Fruit fly (Drosophila melanogaster): Measurements from ENCODE around the gene tll.

tll gene

dm6 chr3R:30814597-30815252 lies 37.4 kb upstream of the tll start:
- TF ChIP-seq CG14667 (GFP tag; IDR thresholded peaks at IDR 0.05) = 0 out of 2 replicates have a peak, but pooled peaks have one; percentile 13
- no peak for TF ChIP-seq CG18764 (GFP tag; optimal IDR thresholded peaks at IDR 0.05)
- no peak for TF ChIP-seq CG14710 (tag; optimal IDR thresholded peaks at IDR 0.05)
- peak; percentile 25 for TF ChIP-seq CG30431 (GFP tag; optimal IDR thresholded peaks at IDR 0.05)
- peak; percentile 45 for TF ChIP-seq Xbp1 (GFP tag; optimal IDR thresholded peaks at IDR 0.05)
- no peak for TF ChIP-seq grn (GFP tag; optimal IDR thresholded peaks at IDR 0.05)
- no peak for TF ChIP-seq CG1647 (GFP tag; optimal IDR thresholded peaks at IDR 0.05)
- peak; percentile 31 for TF ChIP-seq Meics (GFP tag; optimal IDR thresholded peaks at IDR 0.05)
- peak; percentile 9 for TF ChIP-seq CG2712 (tag; optimal IDR thresholded peaks at IDR 0.05)
- no peak for TF ChIP-seq CG4820 (GFP tag; optimal IDR thresholded peaks at IDR 0.05)
- no peak for TF ChIP-seq wdn (GFP tag; IDR thresholded peaks at IDR 0.05)
- no peak for TF ChIP-seq pros (GFP tag; optimal IDR thresholded peaks at IDR 0.05)
- TF ChIP-seq CG1603 (tag; optimal IDR thresholded peaks at IDR 0.05) = peak; percentile 14
- TF ChIP-seq org-1 (GFP tag; optimal IDR thresholded peaks at IDR 0.05) = peak; percentile 28
- TF ChIP-seq CG4404 (GFP tag; IDR thresholded peaks at IDR 0.05) = 0 out of 2 replicates have a peak, but pooled peaks have one; percentile 17
- TF ChIP-seq dysf (GFP tag; IDR thresholded peaks at IDR 0.05) = peak; percentile 62
- no peak for TF ChIP-seq Taf1 (GFP tag; IDR thresholded peaks at IDR 0.05)
- TF ChIP-seq onecut (GFP tag; IDR thresholded peaks at IDR 0.05) = no peak
- TF ChIP-seq CG17186 (GFP tag; optimal IDR thresholded peaks at IDR 0.05) = no peak
- TF ChIP-seq CG17359 (tag; optimal IDR thresholded peaks at IDR 0.05) = peak; percentile 8
- TF ChIP-seq seq (GFP tag; IDR thresholded peaks at IDR 0.05) = no peak
- no peak for TF ChIP-seq CG17385 (GFP tag; optimal IDR thresholded peaks at IDR 0.05)
- TF ChIP-seq E2f2 (GFP tag; IDR thresholded peaks at IDR 0.05) = 0 out of 2 replicates have a peak, but pooled peaks have one; percentile 32
- no peak for TF ChIP-seq prd (optimal IDR thresholded peaks at IDR 0.05)
- TF ChIP-seq prd (GFP tag; IDR thresholded peaks at IDR 0.05) = peak; percentile 40; the same call in 1 of the 3 replicates
- TF ChIP-seq en (GFP tag; optimal IDR thresholded peaks at IDR 0.05) = no peak
- peak; percentile 18 for TF ChIP-seq CG13775 (GFP tag; optimal IDR thresholded peaks at IDR 0.05)
- TF ChIP-seq dimm (GFP tag; IDR thresholded peaks at IDR 0.05) = 0 out of 2 replicates have a peak, but pooled peaks have one; percentile 34
- TF ChIP-seq Hsf (GFP tag; optimal IDR thresholded peaks at IDR 0.05) = peak; percentile 17
- TF ChIP-seq Ssrp (tag; optimal IDR thresholded peaks at IDR 0.05) = peak; percentile 41
- TF ChIP-seq CG15269 (tag; optimal IDR thresholded peaks at IDR 0.05) = peak; percentile 20
- no peak for TF ChIP-seq disco-r (GFP tag; optimal IDR thresholded peaks at IDR 0.05)
- TF ChIP-seq row (GFP tag; IDR thresholded peaks at IDR 0.05) = peak; percentile 67
- no peak for TF ChIP-seq CG10959 (GFP tag; IDR thresholded peaks at IDR 0.05)
- peak; percentile 48 for TF ChIP-seq CG7839 (tag; optimal IDR thresholded peaks at IDR 0.05)
- peak; percentile 3 for TF ChIP-seq CG1792 (GFP tag; optimal IDR thresholded peaks at IDR 0.05)
- TF ChIP-seq TFAM (GFP tag; optimal IDR thresholded peaks at IDR 0.05) = no peak
- TF ChIP-seq hbn (GFP tag; IDR thresholded peaks at IDR 0.05; ENCODE audit: partially characterized antibody) = no peak
- peak; percentile 3 to 14 for TF ChIP-seq dpn (GFP tag; optimal IDR thresholded peaks at IDR 0.05)
- TF ChIP-seq CG31441 (GFP tag; IDR thresholded peaks at IDR 0.05) = peak; percentile 11; the same call in 1 of the 2 replicates
- TF ChIP-seq BtbVII (GFP tag; optimal IDR thresholded peaks at IDR 0.05) = no peak
- TF ChIP-seq Atf3 (GFP tag; optimal IDR thresholded peaks at IDR 0.05) = peak; percentile 30
- peak; percentile 23 for TF ChIP-seq CG12391 (tag; optimal IDR thresholded peaks at IDR 0.05)
- TF ChIP-seq CG10209 (GFP tag; optimal IDR thresholded peaks at IDR 0.05) = peak; percentile 8
- TF ChIP-seq CG8359 (GFP tag; optimal IDR thresholded peaks at IDR 0.05; ENCODE audit: borderline replicate concordance) = peak; percentile 36
- no peak for TF ChIP-seq CG8290 (GFP tag; optimal IDR thresholded peaks at IDR 0.05)
- TF ChIP-seq CG8290 (tag; optimal IDR thresholded peaks at IDR 0.05) = no peak
- peak; percentile 30 for TF ChIP-seq ewg (GFP tag; optimal IDR thresholded peaks at IDR 0.05)
- TF ChIP-seq CG16863 (GFP tag; optimal IDR thresholded peaks at IDR 0.05) = peak; percentile 23
- TF ChIP-seq cato (GFP tag; optimal IDR thresholded peaks at IDR 0.05; ENCODE audit: borderline replicate concordance) = peak; percentile 20
